Fruit fly (Drosophila melanogaster) whole organism, embryonic: ENCODE data around the gene timeout.

Experiments used
- Ada2b ChIP-seq: fragments of 200-800 bp; sonication (Bioruptor generic); IDR thresholded peaks from 2 replicates; pipeline ENCODE4 v1.3.6; 2022; ENCODE audit warnings: missing biosample characterization, missing genetic modification characterization
- CG10654 ChIP-seq: fragments of 200-800 bp; sonication (Bioruptor generic); optimal IDR thresholded peaks from 2 replicates; lab custom pipeline; 2016; ENCODE audit warnings: missing biosample characterization, missing genetic modification characterization
- CG12391 ChIP-seq: fragments of 200-800 bp; sonication (Bioruptor generic); optimal IDR thresholded peaks from 3 replicates; lab custom pipeline; 2018; ENCODE audit warnings: missing biosample characterization, mild to moderate bottlenecking, missing genetic modification characterization, moderate library complexity
- CG13894 ChIP-seq: fragments of 200-800 bp; sonication (Bioruptor generic); optimal IDR thresholded peaks from 3 replicates; lab custom pipeline; 2018; ENCODE audit warnings: missing biosample characterization, mild to moderate bottlenecking, missing genetic modification characterization, moderate library complexity
- CG14014 ChIP-seq: fragments of 200-800 bp; sonication (Bioruptor generic); IDR thresholded peaks from 2 replicates; pipeline ENCODE4 v1.3.6; 2022; ENCODE audit warnings: missing biosample characterization, missing genetic modification characterization
- CG14710 ChIP-seq: fragments of 200-800 bp; sonication (Bioruptor generic); optimal IDR thresholded peaks from 3 replicates; lab custom pipeline; 2019; ENCODE audit warnings: missing biosample characterization, mild to moderate bottlenecking, missing genetic modification characterization, moderate library complexity
- CG15073 ChIP-seq: fragments of 200-800 bp; sonication (Bioruptor generic); optimal IDR thresholded peaks from 2 replicates; lab custom pipeline; 2016; ENCODE audit warnings: missing biosample characterization, missing genetic modification characterization
- CG1529 ChIP-seq: fragments of 200-800 bp; sonication (Bioruptor generic); optimal IDR thresholded peaks from 3 replicates; lab custom pipeline; 2018; ENCODE audit warnings: missing biosample characterization, missing genetic modification characterization
- CG15514 ChIP-seq: fragments of 200-800 bp; sonication (Bioruptor generic); optimal IDR thresholded peaks from 3 replicates; lab custom pipeline; 2017; ENCODE audit warnings: missing biosample characterization, missing genetic modification characterization, mild to moderate bottlenecking, moderate library complexity, missing genetic modification reagents
- CG15696 ChIP-seq: fragments of 200-800 bp; sonication (Bioruptor generic); optimal IDR thresholded peaks from 2 replicates; lab custom pipeline; 2019; ENCODE audit warnings: missing biosample characterization, mild to moderate bottlenecking, missing genetic modification characterization, moderate library complexity
- CG32532 ChIP-seq: fragments of 200-800 bp; sonication (Bioruptor generic); IDR thresholded peaks from 2 replicates; pipeline ENCODE4 v1.3.6; 2022; ENCODE audit warnings: missing biosample characterization, missing genetic modification characterization
- CG32772 ChIP-seq: fragments of 200-800 bp; sonication (Bioruptor generic); IDR thresholded peaks from 2 replicates; pipeline ENCODE4 v1.3.6; 2022; ENCODE audit warnings: missing biosample characterization, missing genetic modification characterization
- CG33557 ChIP-seq: fragments of 200-800 bp; sonication (Bioruptor generic); optimal IDR thresholded peaks from 2 replicates; lab custom pipeline; 2019; ENCODE audit warnings: missing biosample characterization, mild to moderate bottlenecking, missing genetic modification characterization, moderate library complexity
- CG6689 ChIP-seq: fragments of 200-800 bp; sonication (Bioruptor generic); IDR thresholded peaks from 2 replicates; pipeline ENCODE4 v1.3.6; 2022; ENCODE audit warnings: missing biosample characterization, missing genetic modification characterization
- CG6791 ChIP-seq: fragments of 200-800 bp; sonication (Bioruptor generic); IDR thresholded peaks from 3 replicates; pipeline ENCODE4 v1.3.6; 2022; ENCODE audit warnings: missing biosample characterization, missing genetic modification characterization; ENCODE audit not compliant: partially characterized antibody
- CG9932 ChIP-seq: fragments of 200-800 bp; sonication (Bioruptor generic); IDR thresholded peaks from 2 replicates; pipeline ENCODE4 v1.3.6; 2022; ENCODE audit warnings: missing biosample characterization, missing genetic modification characterization
- Dref ChIP-seq: fragments of 200-800 bp; sonication (Bioruptor generic); IDR thresholded peaks from 2 replicates; pipeline ENCODE4 v1.3.6; 2022; ENCODE audit warnings: missing biosample characterization, missing genetic modification characterization
- Elba2 ChIP-seq: fragments of 200-800 bp; sonication (Bioruptor generic); optimal IDR thresholded peaks from 3 replicates; lab custom pipeline; 2016; ENCODE audit warnings: missing biosample characterization, missing genetic modification characterization
- Ets65A ChIP-seq: fragments of 200-800 bp; sonication (Bioruptor generic); peaks from one replicate; lab custom pipeline; 2016; ENCODE audit warnings: missing biosample characterization, missing genetic modification characterization
- Gug ChIP-seq: fragments of 200-800 bp; sonication (Bioruptor generic); IDR thresholded peaks from 4 replicates; pipeline ENCODE4 v1.3.6; 2022; ENCODE audit warnings: missing biosample characterization, missing genetic modification characterization
- Hr39 ChIP-seq: fragments of >200 bp; optimal IDR thresholded peaks from 2 replicates; lab custom pipeline; 2017
- Hr51 ChIP-seq, 2 experiments: fragments of 200-800 bp; sonication (Bioruptor generic); optimal IDR thresholded peaks; 2 replicates in 1 of 2; 3 replicates in 1 of 2; lab custom pipeline; 2016 to 2018; ENCODE audit warnings: missing biosample characterization in 2 of 2, missing genetic modification characterization in 2 of 2, mild to moderate bottlenecking in 1 of 2, moderate library complexity in 1 of 2
- Mad ChIP-seq: fragments of 200-800 bp; sonication (Bioruptor generic); optimal IDR thresholded peaks from 2 replicates; lab custom pipeline; 2016; ENCODE audit warnings: missing biosample characterization, missing genetic modification characterization
- Meics ChIP-seq: fragments of 200-800 bp; sonication (Bioruptor generic); optimal IDR thresholded peaks from 2 replicates; lab custom pipeline; 2017; ENCODE audit warnings: missing biosample characterization, mild to moderate bottlenecking, missing genetic modification characterization
- NC2α ChIP-seq: fragments of 200-800 bp; sonication (Bioruptor generic); optimal IDR thresholded peaks from 2 replicates; lab custom pipeline; 2016; ENCODE audit warnings: missing biosample characterization, missing genetic modification characterization
- Ravus ChIP-seq: fragments of 200-800 bp; sonication (Bioruptor generic); IDR thresholded peaks from 2 replicates; pipeline ENCODE4 v1.3.6; 2022; ENCODE audit warnings: missing biosample characterization, missing genetic modification characterization
- Six4 ChIP-seq: fragments of 200-800 bp; sonication (Bioruptor generic); optimal IDR thresholded peaks from 2 replicates; lab custom pipeline; 2016; ENCODE audit warnings: missing biosample characterization, missing genetic modification characterization
- Vsx1 ChIP-seq: fragments of 200-800 bp; sonication (Bioruptor generic); optimal IDR thresholded peaks from 2 replicates; lab custom pipeline; 2017; ENCODE audit warnings: missing biosample characterization, mild to moderate bottlenecking, missing genetic modification characterization, missing genetic modification reagents
- btn ChIP-seq: fragments of 200-800 bp; sonication (Bioruptor generic); optimal IDR thresholded peaks from 2 replicates; lab custom pipeline; 2016; ENCODE audit warnings: missing biosample characterization, missing genetic modification characterization
- corto ChIP-seq: fragments of 200-800 bp; sonication (Bioruptor generic); optimal IDR thresholded peaks from 2 replicates; lab custom pipeline; 2016; ENCODE audit warnings: missing biosample characterization, mild to moderate bottlenecking, missing genetic modification characterization, moderate library complexity
- crc ChIP-seq: fragments of 200-800 bp; sonication (Bioruptor generic); optimal IDR thresholded peaks from 2 replicates; lab custom pipeline; 2016; ENCODE audit warnings: missing biosample characterization, missing genetic modification characterization
- croc ChIP-seq: fragments of 200-800 bp; sonication (Bioruptor generic); conservative IDR thresholded peaks from 3 replicates; pipeline ENCODE4 v1.3.6; 2022; ENCODE audit warnings: missing biosample characterization, missing genetic modification characterization
- cwo ChIP-seq: fragments of 200-800 bp; sonication (Bioruptor generic); optimal IDR thresholded peaks from 3 replicates; lab custom pipeline; 2017; ENCODE audit warnings: missing biosample characterization, missing genetic modification characterization, mild to moderate bottlenecking, moderate library complexity, missing genetic modification reagents
- esg ChIP-seq: fragments of 200-800 bp; sonication (Bioruptor generic); conservative IDR thresholded peaks from 2 replicates; pipeline ENCODE4 v1.3.6; 2022; ENCODE audit warnings: missing biosample characterization, missing genetic modification characterization
- gce ChIP-seq: fragments of 200-800 bp; sonication (Bioruptor generic); IDR thresholded peaks from 3 replicates; pipeline ENCODE4 v1.3.6; 2022; ENCODE audit warnings: missing biosample characterization, missing genetic modification characterization
- gcm ChIP-seq: fragments of 200-800 bp; sonication (Bioruptor generic); optimal IDR thresholded peaks from 2 replicates; lab custom pipeline; 2019; ENCODE audit warnings: missing biosample characterization, mild to moderate bottlenecking, missing genetic modification characterization, moderate library complexity
- hth ChIP-seq: fragments of >200 bp; optimal IDR thresholded peaks from 2 replicates; lab custom pipeline; 2017; ENCODE audit warnings: inconsistent platforms
- inv ChIP-seq: fragments of 200-800 bp; sonication (Bioruptor generic); IDR thresholded peaks from 2 replicates; pipeline ENCODE4 v1.3.6; 2022; ENCODE audit warnings: missing biosample characterization, missing genetic modification characterization; ENCODE audit not compliant: partially characterized antibody
- jumu ChIP-seq: fragments of 200-800 bp; sonication (Bioruptor generic); optimal IDR thresholded peaks from 3 replicates; lab custom pipeline; 2016; ENCODE audit warnings: missing biosample characterization, missing genetic modification characterization
- ken ChIP-seq: fragments of 200-800 bp; sonication (Bioruptor generic); IDR thresholded peaks from 3 replicates; pipeline ENCODE4 v1.3.6; 2022; ENCODE audit warnings: missing biosample characterization, missing genetic modification characterization
- lab ChIP-seq: fragments of 200-800 bp; sonication (Bioruptor generic); optimal IDR thresholded peaks from 3 replicates; lab custom pipeline; 2017; ENCODE audit warnings: missing biosample characterization, missing genetic modification characterization, mild to moderate bottlenecking, moderate library complexity, missing genetic modification reagents
- nom ChIP-seq: fragments of 200-800 bp; sonication (Bioruptor generic); optimal IDR thresholded peaks from 2 replicates; lab custom pipeline; 2017; ENCODE audit warnings: missing biosample characterization, missing genetic modification characterization, mild to moderate bottlenecking, moderate library complexity, missing genetic modification reagents
- pum ChIP-seq: fragments of 200-800 bp; sonication (Bioruptor generic); optimal IDR thresholded peaks from 2 replicates; lab custom pipeline; 2016; ENCODE audit warnings: missing biosample characterization, missing genetic modification characterization
- sd ChIP-seq: fragments of 200-800 bp; sonication (Bioruptor generic); optimal IDR thresholded peaks from 3 replicates; lab custom pipeline; 2018; ENCODE audit warnings: missing biosample characterization, mild to moderate bottlenecking, missing genetic modification characterization, moderate library complexity
- sens ChIP-seq: fragments of 200-800 bp; sonication (Bioruptor generic); peaks from one replicate; lab custom pipeline; 2016; ENCODE audit warnings: missing biosample characterization, missing genetic modification characterization
- slbo ChIP-seq: fragments of 200-800 bp; sonication (Bioruptor generic); IDR thresholded peaks from 2 replicates; pipeline ENCODE4 v1.3.6; 2022; ENCODE audit warnings: missing biosample characterization, missing genetic modification characterization

The timeout gene

dm6 chr3R:13078263-13078662, 10.2 kb upstream of the timeout start (continued):
- TF ChIP-seq CG1529 (GFP tag; lab: Kevin White, UChicago), result no peak
- TF ChIP-seq Gug, result no peak
- no peak; the same call in 1 of the 2 replicates for TF ChIP-seq CG32772
- no peak for TF ChIP-seq Mad
- no peak for TF ChIP-seq Hr51 (GFP tag; optimal IDR thresholded peaks at IDR 0.05; lab: Kevin White, UChicago)
- no peak for TF ChIP-seq Ravus (GFP tag; lab: Robert Waterston, UW)
- no peak for TF ChIP-seq gce (GFP tag; lab: Robert Waterston, UW)

DNA sequence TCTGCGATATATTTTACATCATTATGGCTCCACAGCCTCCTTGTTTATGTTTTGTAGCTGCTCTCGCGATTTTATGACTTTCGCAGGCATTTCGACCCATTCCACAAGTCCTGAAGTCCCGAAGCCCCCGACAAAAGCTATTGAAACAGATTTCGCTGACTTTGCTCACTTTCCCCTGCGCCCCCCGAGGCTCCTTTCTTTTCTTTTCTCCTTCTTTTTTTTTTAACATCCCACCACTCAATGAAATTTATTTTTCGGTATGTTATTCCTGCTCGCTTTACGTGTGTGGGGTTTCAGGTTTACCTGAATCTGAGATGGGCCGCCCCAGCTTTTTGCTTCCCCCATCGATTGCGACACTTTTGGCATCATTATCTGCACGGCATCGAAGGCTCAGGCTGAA, 6.1 kb upstream of the timeout start:
- TF ChIP-seq CG13894 (peak; percentile 82), Hr39 (lab: Kevin White, UChicago) (peak; percentile 83), gcm (GFP tag; lab: Kevin White, UChicago) (no peak), Ets65A (GFP tag; lab: Kevin White, UChicago) (peak; percentile 91), hth (lab: Kevin White, UChicago) (no peak)
- TF ChIP-seq, all 482 proteins: peak for 3

- no peak for TF ChIP-seq slbo (GFP tag; lab: Robert Waterston, UW)
- TF ChIP-seq btn (GFP tag; lab: Kevin White, UChicago), result no peak
- no peak for TF ChIP-seq sd (tag; lab: Kevin White, UChicago)
- TF ChIP-seq nom, result no peak
- no peak for TF ChIP-seq NC2α (GFP tag; lab: Kevin White, UChicago)
- TF ChIP-seq CG14014 (GFP tag; lab: Robert Waterston, UW), result no peak
- no peak for TF ChIP-seq Elba2 (GFP tag; lab: Kevin White, UChicago)
- no peak for TF ChIP-seq corto
- no peak for TF ChIP-seq Vsx1 (GFP tag; lab: Kevin White, UChicago)
- TF ChIP-seq pum (GFP tag; lab: Kevin White, UChicago), result no peak
- no peak for TF ChIP-seq croc (GFP tag; lab: Robert Waterston, UW)
- no peak for TF ChIP-seq Dref (GFP tag; lab: Robert Waterston, UW)
- no peak for TF ChIP-seq CG10654 (GFP tag; lab: Kevin White, UChicago)
- TF ChIP-seq Six4 (GFP tag; lab: Kevin White, UChicago), result no peak
- TF ChIP-seq CG14710 (tag; lab: Kevin White, UChicago), result no peak
- no peak for TF ChIP-seq Meics
- no peak for TF ChIP-seq jumu (GFP tag; lab: Kevin White, UChicago)
Observed at dm6 chr3R:13085924-13086323, 2.5 kb upstream of the timeout start, which contains the start of gene CG43063. Gene CG43063 (plus strand): TSS chr3R:13086224.

- no peak for TF ChIP-seq crc
- 0 out of 3 replicates have a peak, but pooled peaks have one; percentile 8 for TF ChIP-seq CG6791 (GFP tag; lab: Robert Waterston, UW)
- TF ChIP-seq ken (GFP tag; lab: Robert Waterston, UW), result 0 out of 3 replicates have a peak, but pooled peaks have one; percentile 26
- TF ChIP-seq esg (GFP tag; lab: Robert Waterston, UW), result no peak
- TF ChIP-seq, all 482 proteins: peak for 2
Observed at dm6 chr3R:13088942-13089341, 491 bp downstream of the timeout start, which contains the start of gene CG34308. Gene CG34308 (plus strand): TSS chr3R:13089242.

dm6 chr3R:13091666-13092065, 3.2 kb downstream of the timeout start:
- TF ChIP-seq CG15073 (GFP tag; lab: Kevin White, UChicago) (no peak), CG9932 (GFP tag; lab: Robert Waterston, UW) (0 out of 2 replicates have a peak, but pooled peaks have one; percentile 28), CG33557 (GFP tag; lab: Kevin White, UChicago) (no peak), CG12391 (tag; lab: Kevin White, UChicago) (no peak), sens (no peak), Ada2b (GFP tag; lab: Robert Waterston, UW) (peak; percentile 35; the same call in 1 of the 2 replicates), CG6689 (GFP tag; lab: Robert Waterston, UW) (no peak), lab (GFP tag; lab: Kevin White, UChicago) (peak; percentile 57), Ets65A (GFP tag; lab: Kevin White, UChicago) (peak; percentile 55), CG32532 (GFP tag; lab: Robert Waterston, UW) (0 out of 2 replicates have a peak, but pooled peaks have one; percentile 23), CG15696 (no peak), cwo (GFP tag; lab: Kevin White, UChicago) (peak; percentile 7), inv (GFP tag; lab: Robert Waterston, UW) (no peak), CG15514 (GFP tag; lab: Kevin White, UChicago) (peak; percentile 21)
